Fruit fly (Drosophila melanogaster): ENCODE measurements around the gene CG8677.

DNA sequence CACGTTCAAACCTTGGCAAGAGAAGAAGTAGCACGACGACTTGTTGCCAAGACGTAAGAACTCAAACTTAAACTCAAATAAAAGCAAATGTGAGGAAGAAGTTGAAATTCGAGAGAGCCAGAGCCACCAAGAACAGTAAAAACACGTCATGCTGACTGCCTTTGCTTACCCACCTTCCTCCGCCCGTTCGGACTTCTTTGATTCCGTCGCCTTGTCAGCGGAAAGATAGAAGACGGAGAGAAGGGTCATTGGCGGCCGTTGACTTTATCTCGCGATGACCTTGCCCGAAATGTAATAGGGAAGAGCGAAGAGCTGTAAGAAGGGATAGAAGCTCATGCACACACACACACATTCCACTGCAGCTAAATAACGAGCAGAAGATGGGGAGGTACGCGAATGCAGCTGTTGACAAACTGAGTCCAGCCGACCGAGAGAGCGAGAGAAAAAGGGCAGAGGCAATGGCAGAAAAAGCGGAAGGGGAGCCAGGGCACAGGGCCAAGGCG lies 22.9 kb downstream of the CG8677 start:
- TF ChIP-seq CG11294 (GFP tag; IDR thresholded peaks at IDR 0.05) (no peak), CG8119 (GFP tag; IDR thresholded peaks at IDR 0.05) (no peak), net (GFP tag; optimal IDR thresholded peaks at IDR 0.05) (no peak), fkh (GFP tag; optimal IDR thresholded peaks at IDR 0.05) (no peak), pdm3 (GFP tag; optimal IDR thresholded peaks at IDR 0.05) (no peak), CG6854 (GFP tag; optimal IDR thresholded peaks at IDR 0.05) (peak; percentile 62), Blimp-1 (GFP tag; optimal IDR thresholded peaks at IDR 0.05) (no peak), CG6808 (GFP tag; optimal IDR thresholded peaks at IDR 0.05) (no peak), CG32006 (GFP tag; optimal IDR thresholded peaks at IDR 0.05) (no peak), Met (GFP tag; optimal IDR thresholded peaks at IDR 0.05) (no peak), CG6276 (GFP tag; optimal IDR thresholded peaks at IDR 0.05) (no peak)

All from whole organism, prepupa.